Fruit fly (Drosophila melanogaster): ENCODE measurements around the gene CG31199.

- no peak for TF ChIP-seq oc (tag; optimal IDR thresholded peaks at IDR 0.05)
- TF ChIP-seq crp (GFP tag; optimal IDR thresholded peaks at IDR 0.05): no peak
- TF ChIP-seq Drgx (GFP tag; IDR thresholded peaks at IDR 0.05): no peak
- TF ChIP-seq CG3163 (GFP tag; optimal IDR thresholded peaks at IDR 0.05): no peak
- TF ChIP-seq CG30403 (GFP tag; optimal IDR thresholded peaks at IDR 0.05): no peak
Measured at dm6 chr3R:20788559-20788958, 44.9 kb upstream of the CG31199 start.
